Fruit fly (Drosophila melanogaster) whole organism, prepupa: ENCODE results near the gene CG4629.

ENCODE experiments used
- CG10631 ChIP-seq: fragments of 200-800 bp; sonication (Bioruptor generic); optimal IDR thresholded peaks from 2 replicates; lab custom pipeline; 2016; ENCODE audit warnings: missing biosample characterization, missing genetic modification characterization
- CG11294 ChIP-seq: fragments of 200-800 bp; sonication (Bioruptor generic); IDR thresholded peaks from 2 replicates; pipeline ENCODE4 v1.3.6; 2022; ENCODE audit warnings: missing biosample characterization, missing genetic modification characterization
- CG11762 ChIP-seq: fragments of 200-800 bp; sonication (Bioruptor generic); optimal IDR thresholded peaks from 3 replicates; lab custom pipeline; 2016; ENCODE audit warnings: missing biosample characterization, missing genetic modification characterization; ENCODE audit not compliant: insufficient read depth
- CG11902 ChIP-seq: fragments of 200-800 bp; sonication (Bioruptor generic); optimal IDR thresholded peaks from 3 replicates; lab custom pipeline; 2016; ENCODE audit warnings: missing biosample characterization, missing genetic modification characterization
- CG15336 ChIP-seq: fragments of 200-800 bp; sonication (Bioruptor generic); IDR thresholded peaks from 2 replicates; pipeline ENCODE4 v1.3.6; 2022; ENCODE audit warnings: missing biosample characterization, missing genetic modification characterization
- CG32006 ChIP-seq: fragments of 200-800 bp; sonication (Bioruptor generic); optimal IDR thresholded peaks from 3 replicates; lab custom pipeline; 2017; ENCODE audit warnings: missing biosample characterization, mild to moderate bottlenecking, missing genetic modification characterization
- CG34406 ChIP-seq: fragments of 200-800 bp; sonication (Bioruptor generic); optimal IDR thresholded peaks from 3 replicates; lab custom pipeline; 2016; ENCODE audit warnings: missing biosample characterization, missing genetic modification characterization
- CG3919 ChIP-seq: fragments of 200-800 bp; sonication (Bioruptor generic); optimal IDR thresholded peaks from 3 replicates; lab custom pipeline; 2016; ENCODE audit warnings: missing biosample characterization, missing genetic modification characterization
- CG6163 ChIP-seq: fragments of 200-800 bp; sonication (Bioruptor generic); IDR thresholded peaks from 3 replicates; pipeline ENCODE4 v1.3.6; 2022; ENCODE audit warnings: missing biosample characterization, missing genetic modification characterization
- CG6276 ChIP-seq: fragments of 200-800 bp; sonication (Bioruptor generic); optimal IDR thresholded peaks from 2 replicates; lab custom pipeline; 2017; ENCODE audit warnings: missing biosample characterization, mild to moderate bottlenecking, missing genetic modification characterization
- CG6808 ChIP-seq: fragments of 200-800 bp; sonication (Bioruptor generic); optimal IDR thresholded peaks from 3 replicates; lab custom pipeline; 2017; ENCODE audit warnings: missing biosample characterization, missing genetic modification characterization, mild to moderate bottlenecking, moderate library complexity, missing genetic modification reagents
- CG6854 ChIP-seq: fragments of 200-800 bp; sonication (Bioruptor generic); optimal IDR thresholded peaks from 2 replicates; lab custom pipeline; 2017; ENCODE audit warnings: missing biosample characterization, mild to moderate bottlenecking, missing genetic modification characterization
- CG7368 ChIP-seq: fragments of 200-800 bp; sonication (Bioruptor generic); optimal IDR thresholded peaks from 3 replicates; lab custom pipeline; 2016; ENCODE audit warnings: missing biosample characterization, missing genetic modification characterization
- CG8319 ChIP-seq: fragments of 200-800 bp; sonication (Bioruptor generic); optimal IDR thresholded peaks from 3 replicates; lab custom pipeline; 2016; ENCODE audit warnings: missing biosample characterization, missing genetic modification characterization
- CG8632 ChIP-seq: fragments of 200-800 bp; sonication (Bioruptor generic); optimal IDR thresholded peaks from 3 replicates; lab custom pipeline; 2016; ENCODE audit warnings: missing biosample characterization, missing genetic modification characterization
- Eip75B ChIP-seq: fragments of 200-800 bp; sonication (Bioruptor generic); optimal IDR thresholded peaks from 3 replicates; lab custom pipeline; 2016; ENCODE audit warnings: missing biosample characterization, missing genetic modification characterization
- Eip93F ChIP-seq: fragments of 200-800 bp; sonication (Bioruptor generic); optimal IDR thresholded peaks from 2 replicates; lab custom pipeline; 2016; ENCODE audit warnings: missing biosample characterization, mild to moderate bottlenecking, missing genetic modification characterization
- Ets96B ChIP-seq: fragments of 200-800 bp; optimal IDR thresholded peaks from 2 replicates; lab custom pipeline; 2019; ENCODE audit warnings: missing biosample characterization, mild to moderate bottlenecking, missing genetic modification characterization, moderate library complexity
- Hr38 ChIP-seq: sonication (Bioruptor generic); optimal IDR thresholded peaks from 2 replicates; lab custom pipeline; 2016; ENCODE audit warnings: missing biosample characterization, missing genetic modification characterization
- Hr39 ChIP-seq: fragments of 200-800 bp; sonication (Bioruptor generic); optimal IDR thresholded peaks from 2 replicates; lab custom pipeline; 2016; ENCODE audit warnings: missing biosample characterization, missing genetic modification characterization
- Lpt ChIP-seq: fragments of 200-800 bp; sonication (Bioruptor generic); optimal IDR thresholded peaks from 3 replicates; lab custom pipeline; 2016; ENCODE audit warnings: missing biosample characterization, missing genetic modification characterization
- Met ChIP-seq: fragments of 200-800 bp; sonication (Bioruptor generic); optimal IDR thresholded peaks from 3 replicates; lab custom pipeline; 2016; ENCODE audit warnings: missing biosample characterization, missing genetic modification characterization
- OdsH ChIP-seq: fragments of 200-800 bp; sonication (Bioruptor generic); optimal IDR thresholded peaks from 3 replicates; lab custom pipeline; 2016; ENCODE audit warnings: missing biosample characterization, missing genetic modification characterization
- Sox14 ChIP-seq: fragments of 200-800 bp; sonication (Bioruptor generic); optimal IDR thresholded peaks from 3 replicates; lab custom pipeline; 2016; ENCODE audit warnings: missing biosample characterization, missing genetic modification characterization
- achi ChIP-seq: fragments of 200-800 bp; sonication (Bioruptor generic); optimal IDR thresholded peaks from 3 replicates; lab custom pipeline; 2016; ENCODE audit warnings: missing biosample characterization, missing genetic modification characterization
- acj6 ChIP-seq: fragments of 200-800 bp; sonication (Bioruptor generic); optimal IDR thresholded peaks from 3 replicates; lab custom pipeline; 2016; ENCODE audit warnings: missing biosample characterization, missing genetic modification characterization
- cyc ChIP-seq: fragments of 200-800 bp; sonication (Bioruptor generic); optimal IDR thresholded peaks from 3 replicates; lab custom pipeline; 2016; ENCODE audit warnings: missing biosample characterization, missing genetic modification characterization
- dac ChIP-seq: fragments of 200-800 bp; sonication (Bioruptor generic); optimal IDR thresholded peaks from 2 replicates; lab custom pipeline; 2017; ENCODE audit warnings: missing biosample characterization, mild to moderate bottlenecking, missing genetic modification characterization
- dsx ChIP-seq: fragments of 200-800 bp; optimal IDR thresholded peaks from 3 replicates; lab custom pipeline; 2019; ENCODE audit warnings: missing biosample characterization, mild to moderate bottlenecking, missing genetic modification characterization, moderate library complexity; ENCODE audit not compliant: poor library complexity, severe bottlenecking
- eg ChIP-seq: fragments of 200-800 bp; sonication (Bioruptor generic); IDR thresholded peaks from 3 replicates; pipeline ENCODE4 v1.3.6; 2022; ENCODE audit warnings: missing biosample characterization, missing genetic modification characterization
- esn ChIP-seq: fragments of 200-800 bp; sonication (Bioruptor generic); optimal IDR thresholded peaks from 2 replicates; lab custom pipeline; 2016; ENCODE audit warnings: missing biosample characterization, mild to moderate bottlenecking, missing genetic modification characterization, moderate library complexity
- fd59A ChIP-seq: fragments of 200-800 bp; sonication (Bioruptor generic); optimal IDR thresholded peaks from 2 replicates; lab custom pipeline; 2017; ENCODE audit warnings: missing biosample characterization, mild to moderate bottlenecking, missing genetic modification characterization, missing genetic modification reagents
- fd85E ChIP-seq: fragments of 200-800 bp; sonication (Bioruptor generic); optimal IDR thresholded peaks from 3 replicates; lab custom pipeline; 2016; ENCODE audit warnings: missing biosample characterization, missing genetic modification characterization
- lz ChIP-seq: fragments of 200-800 bp; sonication (Bioruptor generic); optimal IDR thresholded peaks from 3 replicates; lab custom pipeline; 2016; ENCODE audit warnings: missing biosample characterization, missing genetic modification characterization
- net ChIP-seq: fragments of 200-800 bp; sonication (Bioruptor generic); optimal IDR thresholded peaks from 3 replicates; lab custom pipeline; 2016; ENCODE audit warnings: missing biosample characterization, missing genetic modification characterization
- pdm3 ChIP-seq: fragments of 200-800 bp; sonication (Bioruptor generic); optimal IDR thresholded peaks from 3 replicates; lab custom pipeline; 2016; ENCODE audit warnings: missing biosample characterization, missing genetic modification characterization
- salr ChIP-seq, 2 experiments: fragments of 200-800 bp; sonication (Bioruptor generic); optimal IDR thresholded peaks; 3 replicates each; lab custom pipeline; 2016 to 2018; ENCODE audit warnings: missing biosample characterization in 2 of 2, missing genetic modification characterization in 2 of 2, mild to moderate bottlenecking in 1 of 2
- spab ChIP-seq: fragments of 200-800 bp; sonication (Bioruptor generic); optimal IDR thresholded peaks from 2 replicates; lab custom pipeline; 2017; ENCODE audit warnings: missing biosample characterization, mild to moderate bottlenecking, missing genetic modification characterization, missing genetic modification reagents
- svp ChIP-seq: fragments of 200-800 bp; sonication (Bioruptor generic); peaks from one replicate; lab custom pipeline; 2016; ENCODE audit warnings: missing biosample characterization, missing genetic modification characterization
- topi ChIP-seq: fragments of 200-800 bp; sonication (Bioruptor generic); optimal IDR thresholded peaks from 3 replicates; lab custom pipeline; 2016; ENCODE audit warnings: missing biosample characterization, missing genetic modification characterization

CG4629 gene

DNA sequence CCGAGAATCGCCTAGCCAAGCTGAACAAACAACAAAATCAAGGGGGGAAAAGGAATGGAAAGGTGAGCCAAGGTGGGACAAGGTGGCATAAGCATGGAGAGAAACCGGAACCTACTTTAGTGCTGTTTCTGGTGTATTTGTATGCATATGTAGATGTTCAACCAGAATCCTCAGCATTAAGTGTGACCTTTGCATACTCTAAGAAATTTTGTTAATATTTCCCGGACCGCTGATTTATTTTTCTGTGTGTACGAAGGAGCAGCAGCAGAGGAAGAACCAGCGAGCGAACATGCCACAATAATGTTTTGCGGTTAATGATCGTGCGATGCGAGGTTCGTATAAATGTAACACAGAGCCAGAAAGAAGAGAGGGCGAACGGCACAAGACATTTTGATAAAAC lies 37.3 kb downstream of the CG4629 start (continued):
- peak; percentile 45 for TF ChIP-seq CG15336 (GFP tag; lab: Robert Waterston, UW)
- TF ChIP-seq lz (GFP tag; lab: Kevin White, UChicago), result peak; percentile 83
- TF ChIP-seq acj6, result peak; percentile 73
- TF ChIP-seq Eip75B (GFP tag; lab: Kevin White, UChicago), result peak; percentile 72
- peak; percentile 59 for TF ChIP-seq CG34406 (GFP tag; lab: Kevin White, UChicago)
- peak; percentile 72 for TF ChIP-seq achi
- peak; percentile 77 for TF ChIP-seq spab (GFP tag; lab: Kevin White, UChicago)
- peak; percentile 42 for TF ChIP-seq CG8632 (GFP tag; lab: Kevin White, UChicago)
- TF ChIP-seq topi (GFP tag; lab: Kevin White, UChicago), result peak; percentile 82
- TF ChIP-seq Hr38 (GFP tag; lab: Kevin White, UChicago), result no peak
- TF ChIP-seq Lpt (GFP tag; lab: Kevin White, UChicago), result peak; percentile 52
- peak; percentile 67 for TF ChIP-seq net (GFP tag; lab: Kevin White, UChicago)
- peak; percentile 75 for TF ChIP-seq CG7368 (GFP tag; lab: Kevin White, UChicago)
- peak; percentile 95 for TF ChIP-seq svp (GFP tag; lab: Kevin White, UChicago)
- TF ChIP-seq CG11294, result no peak
- TF ChIP-seq Eip93F (GFP tag; lab: Kevin White, UChicago), result peak; percentile 37
- peak; percentile 19 for TF ChIP-seq CG11762 (GFP tag; lab: Kevin White, UChicago)
- TF ChIP-seq CG8319, result peak; percentile 56
- TF ChIP-seq CG6854 (GFP tag; lab: Kevin White, UChicago), result peak; percentile 73
- TF ChIP-seq OdsH, result peak; percentile 82
- peak; percentile 36 for TF ChIP-seq dac (GFP tag; lab: Kevin White, UChicago)
- TF ChIP-seq CG10631 (GFP tag; lab: Kevin White, UChicago), result peak; percentile 83
- TF ChIP-seq eg (GFP tag; lab: Robert Waterston, UW), result peak; percentile 75
- peak; percentile 79 for TF ChIP-seq Ets96B (tag; lab: Kevin White, UChicago)
- TF ChIP-seq CG6808 (GFP tag; lab: Kevin White, UChicago), result peak; percentile 86
- no peak for TF ChIP-seq CG6276 (GFP tag; lab: Kevin White, UChicago)
- TF ChIP-seq Met, result peak; percentile 87
- TF ChIP-seq pdm3 (GFP tag; lab: Kevin White, UChicago), result peak; percentile 80
- peak; percentile 54 to 70 for TF ChIP-seq salr (GFP tag; optimal IDR thresholded peaks at IDR 0.05; lab: Kevin White, UChicago)
- peak; percentile 52 for TF ChIP-seq CG11902
- peak; percentile 87 for TF ChIP-seq fd59A (GFP tag; lab: Kevin White, UChicago)
- peak; percentile 86 for TF ChIP-seq esn (GFP tag; lab: Kevin White, UChicago)
- peak; percentile 67 for TF ChIP-seq CG32006 (GFP tag; lab: Kevin White, UChicago)
- peak; percentile 89 for TF ChIP-seq CG6163 (GFP tag; lab: Robert Waterston, UW)
- TF ChIP-seq, all 60 proteins: peak for 55

- TF ChIP-seq salr (GFP tag; optimal IDR thresholded peaks at IDR 0.05; lab: Kevin White, UChicago) (no peak), CG15336 (GFP tag; lab: Robert Waterston, UW) (no peak), topi (GFP tag; lab: Kevin White, UChicago) (no peak), Eip93F (GFP tag; lab: Kevin White, UChicago) (no peak), Eip75B (GFP tag; lab: Kevin White, UChicago) (no peak), CG6808 (GFP tag; lab: Kevin White, UChicago) (no peak), fd85E (GFP tag; lab: Kevin White, UChicago) (no peak), OdsH (no peak), cyc (GFP tag; lab: Kevin White, UChicago) (no peak), spab (GFP tag; lab: Kevin White, UChicago) (no peak), Sox14 (GFP tag; lab: Kevin White, UChicago) (no peak), dsx (no peak), achi (no peak)
These were observed 37.8 kb downstream of the CG4629 start for dm6 chr2L:1064544-1064943.

DNA sequence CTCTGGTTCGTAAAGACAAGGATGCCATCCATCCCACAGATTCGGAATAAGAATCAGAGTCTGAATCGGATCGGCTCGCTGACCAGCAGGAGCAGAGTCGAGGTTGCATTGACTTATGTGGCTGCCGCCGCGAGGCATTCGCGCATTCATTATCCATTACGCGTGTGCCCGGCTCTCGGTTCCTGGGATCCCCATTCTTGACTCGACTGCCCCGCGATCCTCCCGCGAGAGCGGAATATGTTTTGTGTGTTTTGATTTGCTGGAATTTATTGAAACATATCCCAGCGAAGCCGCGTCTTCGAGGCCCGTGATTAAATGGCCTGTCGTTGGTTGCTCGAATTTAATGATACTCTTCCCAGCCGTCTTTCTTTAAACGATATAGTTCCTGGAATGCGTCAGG lies 38.6 kb downstream of the CG4629 start:
- TF ChIP-seq spab (GFP tag; lab: Kevin White, UChicago) (no peak), CG6854 (GFP tag; lab: Kevin White, UChicago) (no peak), net (GFP tag; lab: Kevin White, UChicago) (no peak), CG11294 (no peak), CG3919 (GFP tag; lab: Kevin White, UChicago) (no peak), esn (GFP tag; lab: Kevin White, UChicago) (no peak), Hr39 (GFP tag; lab: Kevin White, UChicago) (no peak)
